Worm (Caenorhabditis elegans) whole organism, L4 larva: ENCODE measurements around the gene rps-11.

ENCODE experiments used
- Y48G9A.11 ChIP-seq: fragments of 200-800 bp; sonication (Bioruptor generic); IDR thresholded peaks from 2 replicates; pipeline ENCODE4 v1.3.6; 2022; ENCODE audit warnings: missing genetic modification reagents, missing genetic modification characterization, missing compliant biosample characterization
- daf-16 ChIP-seq, 3 experiments: sonication (generic microtip); optimal IDR thresholded peaks; 2 replicates each; lab custom pipeline; 2016 to 2017; ENCODE audit warnings: missing genetic modification characterization in 3 of 3, missing genetic modification reagents in 3 of 3, mild to moderate bottlenecking in 2 of 3, missing compliant biosample characterization in 2 of 3, missing biosample characterization in 1 of 3, moderate library complexity in 1 of 3
- hlh-11 ChIP-seq: fragments of 200-800 bp; sonication (Bioruptor generic); optimal IDR thresholded peaks from 2 replicates; lab custom pipeline; 2018; ENCODE audit warnings: mild to moderate bottlenecking, missing genetic modification characterization, missing compliant biosample characterization
- hlh-30 ChIP-seq: sonication (generic microtip); optimal IDR thresholded peaks from 2 replicates; lab custom pipeline; 2017; ENCODE audit warnings: antibody characterized with exemption, mild to moderate bottlenecking, missing genetic modification characterization, missing compliant biosample characterization; ENCODE audit not compliant: insufficient read depth
- mes-2 ChIP-seq: sonication (generic microtip); optimal IDR thresholded peaks from 2 replicates; lab custom pipeline; 2016; ENCODE audit warnings: missing genotype, mild to moderate bottlenecking, missing genetic modification characterization, missing compliant biosample characterization; ENCODE audit not compliant: poor library complexity, severe bottlenecking
- nhr-10 ChIP-seq: fragments of 150-350 bp; optimal IDR thresholded peaks from 2 replicates; lab custom pipeline; 2014; ENCODE audit warnings: missing biosample characterization, missing genetic modification characterization
- tag-97 ChIP-seq: fragments of 200-800 bp; sonication (Bioruptor generic); IDR thresholded peaks from 2 replicates; pipeline ENCODE4 v1.3.6; 2022; ENCODE audit warnings: missing genetic modification characterization, missing compliant biosample characterization
- unc-62 ChIP-seq, 3 experiments: fragments of 150-350 bp in 1 of 3; sonication (generic microtip); optimal IDR thresholded peaks in 2 of 3; peaks in 1 of 3; 1 replicate in 1 of 3; 2 replicates in 2 of 3; lab custom pipeline; 2014 to 2017; ENCODE audit warnings: missing biosample characterization in 3 of 3, missing genetic modification characterization in 3 of 3, missing genetic modification reagents in 3 of 3, missing genotype in 1 of 3
- ztf-7 ChIP-seq: fragments of 150-350 bp; optimal IDR thresholded peaks from 2 replicates; lab custom pipeline; 2014; ENCODE audit warnings: missing biosample characterization, missing genetic modification characterization

The rps-11 gene

DNA sequence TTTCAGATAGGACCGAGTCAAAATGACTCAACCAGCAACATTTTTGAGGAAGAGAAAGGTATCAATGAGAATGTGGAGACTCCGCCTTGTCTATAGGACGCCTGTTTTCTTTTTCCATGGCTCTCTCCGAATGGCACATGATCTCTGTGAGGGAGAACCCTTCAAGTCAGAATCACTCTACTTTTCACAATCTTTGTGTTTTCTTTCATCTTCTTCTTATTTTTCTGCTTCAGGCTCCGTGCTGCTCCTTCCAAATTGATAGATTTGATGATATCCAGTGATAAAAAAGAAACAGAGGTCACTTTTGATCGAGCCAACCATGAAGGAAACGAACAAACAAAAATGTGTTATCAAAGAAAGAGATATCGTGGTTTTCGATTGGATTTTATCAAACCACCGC lies 46.6 kb downstream of the rps-11 start, which contains the start of gene ZK809.8:
ZK809.8 (minus strand) TSS at position 34 of the 400 bp plus-strand sequence.
- TF ChIP-seq ztf-7 (tag; lab: Kevin White, UChicago): no peak
- peak; percentile 5 for TF ChIP-seq hlh-30 (tag; lab: Kevin White, UChicago)
- TF ChIP-seq unc-62 (GFP tag; optimal IDR thresholded peaks at IDR 0.05 in 1 of 2; lab: Kevin White, UChicago): peak in 1 of 2 experiments; percentile 87
- TF ChIP-seq unc-62 (tag; optimal IDR thresholded peaks at IDR 0.05; lab: Kevin White, UChicago): no peak
- TF ChIP-seq daf-16 (GFP tag; optimal IDR thresholded peaks at IDR 0.05; lab: Kevin White, UChicago): peak in 1 of 2 experiments; percentile 77
- TF ChIP-seq daf-16 (tag; optimal IDR thresholded peaks at IDR 0.05; lab: Kevin White, UChicago): no peak
- TF ChIP-seq hlh-11 (tag; lab: Kevin White, UChicago): peak; percentile 44

DNA sequence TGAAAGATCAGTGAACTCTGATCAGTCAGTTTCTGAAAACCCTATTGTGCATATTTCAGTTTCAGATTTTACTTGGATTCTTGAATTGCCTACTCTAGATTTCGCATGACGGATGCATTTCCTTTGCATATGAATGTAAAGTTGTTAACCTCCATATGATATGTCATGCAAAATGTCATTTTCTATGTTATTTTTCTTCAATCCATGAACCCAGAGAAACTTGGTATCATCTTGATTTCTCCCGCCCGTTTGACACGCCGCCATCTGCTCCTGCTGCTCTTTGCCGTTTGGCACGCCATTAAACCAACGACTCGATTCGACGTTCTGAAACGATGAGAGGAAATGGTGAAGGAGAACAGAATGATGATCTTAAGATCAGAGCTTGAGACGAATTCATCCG lies 47.9 kb downstream of the rps-11 start:
- TF ChIP-seq Y48G9A.11 (GFP tag; lab: Robert Waterston, UW): no peak
- peak in 1 of 2 experiments; percentile 93 for TF ChIP-seq unc-62 (GFP tag; optimal IDR thresholded peaks at IDR 0.05 in 1 of 2; lab: Kevin White, UChicago)
- no peak for TF ChIP-seq unc-62 (tag; optimal IDR thresholded peaks at IDR 0.05; lab: Kevin White, UChicago)

DNA sequence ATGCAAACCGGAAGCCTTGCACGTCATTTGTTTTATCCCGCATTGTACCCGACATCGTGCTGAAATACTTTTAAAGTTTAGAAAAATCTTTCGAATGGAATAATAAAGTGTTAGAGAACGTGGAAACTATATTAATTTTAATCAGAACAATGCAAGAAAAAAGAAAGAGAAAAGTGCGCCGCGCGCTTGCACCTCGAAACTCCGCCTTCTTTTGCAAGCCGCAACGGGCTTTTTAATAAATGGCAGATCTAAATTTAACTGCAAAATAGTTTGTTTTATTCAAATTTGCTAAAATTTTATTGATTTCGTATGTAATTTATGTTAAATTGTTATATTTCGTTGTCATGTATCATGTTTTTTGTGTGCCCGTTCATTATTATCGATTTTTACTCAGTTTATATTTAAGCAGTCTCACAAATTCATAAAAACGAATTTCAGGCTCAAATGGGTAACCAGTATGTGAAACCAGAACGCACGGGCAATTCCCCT lies 49.6 kb downstream of the rps-11 start, which contains the start of the genes acl-3 and ndub-6:
acl-3 (minus strand) TSS at position 59 of the 489 bp plus-strand sequence.
ndub-6 (plus strand) TSS at position 439 of the 489 bp plus-strand sequence.
- TF ChIP-seq tag-97 (GFP tag; lab: Robert Waterston, UW) (no peak), daf-16 (GFP tag; optimal IDR thresholded peaks at IDR 0.05; lab: Kevin White, UChicago) (no peak), daf-16 (tag; optimal IDR thresholded peaks at IDR 0.05; lab: Kevin White, UChicago) (peak; percentile 14), nhr-10 (tag; lab: Kevin White, UChicago) (no peak), mes-2 (tag; lab: Kevin White, UChicago) (peak; percentile 64)
